Worm (Caenorhabditis elegans) whole organism, midembryonic: ENCODE data around the gene C01G5.7.

ENCODE experiments used
- T22C8.4 ChIP-seq: fragments of 200-800 bp; sonication (Bioruptor generic); IDR thresholded peaks from 2 replicates; pipeline ENCODE4 v1.3.6; 2022; ENCODE audit warnings: missing genetic modification characterization, missing compliant biosample characterization
- cog-1 ChIP-seq: sonication (generic microtip); optimal IDR thresholded peaks from 2 replicates; lab custom pipeline; 2016; ENCODE audit warnings: missing genetic modification characterization, missing compliant biosample characterization
- flt-1 ChIP-seq: fragments of 200-800 bp; sonication (Bioruptor generic); IDR thresholded peaks from 2 replicates; pipeline ENCODE4 v1.3.6; 2022; ENCODE audit warnings: missing genetic modification characterization, missing compliant biosample characterization
- klf-2 ChIP-seq: fragments of 200-800 bp; sonication (Bioruptor generic); conservative IDR thresholded peaks from 2 replicates; pipeline ENCODE4 v1.3.6; 2022; ENCODE audit warnings: missing genetic modification reagents, missing genetic modification characterization, missing compliant biosample characterization
- med-1 ChIP-seq: sonication (generic microtip); optimal IDR thresholded peaks from 2 replicates; lab custom pipeline; 2017; ENCODE audit warnings: missing genetic modification characterization, mild to moderate bottlenecking, missing compliant biosample characterization, antibody characterized with exemption, missing genetic modification reagents; ENCODE audit not compliant: insufficient read depth
- ref-1 ChIP-seq: fragments of 200-800 bp; sonication (Bioruptor generic); conservative IDR thresholded peaks from 2 replicates; pipeline ENCODE4 v1.3.6; 2022; ENCODE audit warnings: missing genetic modification reagents, missing genetic modification characterization, missing compliant biosample characterization
- tab-1 ChIP-seq: fragments of 200-800 bp; sonication (Bioruptor generic); IDR thresholded peaks from 2 replicates; pipeline ENCODE4 v1.3.6; 2022; ENCODE audit warnings: missing genetic modification characterization, missing compliant biosample characterization
- ztf-23 ChIP-seq: fragments of 200-800 bp; sonication (Bioruptor generic); IDR thresholded peaks from 2 replicates; pipeline ENCODE4 v1.3.6; 2022; ENCODE audit warnings: missing genetic modification reagents, missing genetic modification characterization, missing compliant biosample characterization
- ztf-29 ChIP-seq: fragments of 200-800 bp; sonication (Bioruptor generic); IDR thresholded peaks from 2 replicates; pipeline ENCODE4 v1.3.6; 2022; ENCODE audit warnings: missing genetic modification reagents, missing genetic modification characterization, missing compliant biosample characterization

The C01G5.7 gene

DNA sequence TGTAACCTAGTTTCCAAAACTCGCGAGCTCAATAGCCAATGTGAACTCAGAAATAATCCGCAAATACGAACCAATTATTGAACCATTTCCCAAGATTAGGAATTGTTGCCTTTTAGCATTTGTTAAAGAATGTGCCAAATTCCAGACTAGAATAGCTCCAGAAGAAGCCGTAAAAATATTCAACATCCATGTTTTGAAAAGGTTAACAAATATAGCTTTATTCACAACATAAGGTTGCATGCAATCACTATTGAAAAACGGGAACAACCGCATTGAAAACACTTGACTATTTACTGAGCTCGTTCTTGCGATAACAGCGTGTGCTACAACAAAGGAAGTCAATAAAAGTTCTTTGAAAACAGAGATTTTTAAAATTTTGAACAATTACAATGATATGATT lies 8.6 kb downstream of the C01G5.7 start:
- no peak for TF ChIP-seq klf-2
- no peak for TF ChIP-seq med-1 (GFP tag; lab: Kevin White, UChicago)
- TF ChIP-seq ztf-29 (GFP tag; lab: Robert Waterston, UW) = no peak
- TF ChIP-seq ref-1 = no peak
- TF ChIP-seq T22C8.4 = no peak
- no peak for TF ChIP-seq cog-1 (tag; lab: Kevin White, UChicago)
- TF ChIP-seq tab-1 (GFP tag; lab: Robert Waterston, UW) = no peak
- TF ChIP-seq flt-1 (GFP tag; lab: Robert Waterston, UW) = no peak

ce11 chrIV:6528202-6528601 lies 10.2 kb downstream of the C01G5.7 start:
- TF ChIP-seq T22C8.4 = no peak
- no peak for TF ChIP-seq cog-1 (tag; lab: Kevin White, UChicago)
- TF ChIP-seq tab-1 (GFP tag; lab: Robert Waterston, UW) = no peak
- no peak for TF ChIP-seq flt-1 (GFP tag; lab: Robert Waterston, UW)
- TF ChIP-seq ref-1 = no peak
- no peak for TF ChIP-seq med-1 (GFP tag; lab: Kevin White, UChicago)
- no peak for TF ChIP-seq ztf-23 (GFP tag; lab: Robert Waterston, UW)
- no peak for TF ChIP-seq klf-2

ce11 chrIV:6529832-6530231 lies 11.9 kb downstream of the C01G5.7 start:
- TF ChIP-seq tab-1 (GFP tag; lab: Robert Waterston, UW) (no peak), klf-2 (no peak), flt-1 (GFP tag; lab: Robert Waterston, UW) (no peak), med-1 (GFP tag; lab: Kevin White, UChicago) (no peak), ztf-23 (GFP tag; lab: Robert Waterston, UW) (no peak), T22C8.4 (no peak), cog-1 (tag; lab: Kevin White, UChicago) (no peak), ztf-29 (GFP tag; lab: Robert Waterston, UW) (no peak), ref-1 (no peak)

DNA sequence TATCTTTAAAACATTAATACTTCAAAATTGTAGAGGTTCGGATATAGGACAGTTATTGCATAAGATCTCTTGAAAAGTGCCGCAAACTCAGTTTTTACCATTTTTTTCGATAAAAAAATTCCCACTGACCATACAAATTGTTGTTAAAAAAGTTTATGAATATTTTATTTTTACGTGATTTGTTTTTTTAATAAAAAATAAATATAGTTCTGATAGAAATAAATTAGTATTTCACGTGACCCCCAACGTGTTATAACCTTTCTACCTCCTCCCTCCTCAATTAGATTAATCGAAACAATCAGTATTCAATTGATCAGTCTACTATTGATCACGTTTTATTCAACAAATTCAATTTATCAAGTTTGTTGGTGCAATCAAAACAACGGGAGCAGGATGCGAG lies 13.5 kb downstream of the C01G5.7 start, which contains the start of gene C01G5.4:
Gene C01G5.4, plus strand, starts transcription at position 301 of the 400 bp plus-strand sequence.
- TF ChIP-seq ztf-23 (GFP tag; lab: Robert Waterston, UW) = no peak
- TF ChIP-seq med-1 (GFP tag; lab: Kevin White, UChicago) = no peak
- no peak for TF ChIP-seq flt-1 (GFP tag; lab: Robert Waterston, UW)
- no peak for TF ChIP-seq klf-2
- TF ChIP-seq cog-1 (tag; lab: Kevin White, UChicago) = no peak
- no peak for TF ChIP-seq T22C8.4
- TF ChIP-seq ref-1 = no peak
- TF ChIP-seq ztf-29 (GFP tag; lab: Robert Waterston, UW) = no peak
- no peak for TF ChIP-seq tab-1 (GFP tag; lab: Robert Waterston, UW)

ce11 chrIV:6535908-6536307 lies 17.9 kb downstream of the C01G5.7 start, which contains the start of gene C01G5.3:
Gene C01G5.3 (plus strand): TSS chrIV:6536208.
- TF ChIP-seq ref-1 (no peak), cog-1 (tag; lab: Kevin White, UChicago) (no peak), klf-2 (no peak), tab-1 (GFP tag; lab: Robert Waterston, UW) (no peak), T22C8.4 (no peak), ztf-23 (GFP tag; lab: Robert Waterston, UW) (no peak), ztf-29 (GFP tag; lab: Robert Waterston, UW) (no peak), flt-1 (GFP tag; lab: Robert Waterston, UW) (no peak), med-1 (GFP tag; lab: Kevin White, UChicago) (no peak)

DNA sequence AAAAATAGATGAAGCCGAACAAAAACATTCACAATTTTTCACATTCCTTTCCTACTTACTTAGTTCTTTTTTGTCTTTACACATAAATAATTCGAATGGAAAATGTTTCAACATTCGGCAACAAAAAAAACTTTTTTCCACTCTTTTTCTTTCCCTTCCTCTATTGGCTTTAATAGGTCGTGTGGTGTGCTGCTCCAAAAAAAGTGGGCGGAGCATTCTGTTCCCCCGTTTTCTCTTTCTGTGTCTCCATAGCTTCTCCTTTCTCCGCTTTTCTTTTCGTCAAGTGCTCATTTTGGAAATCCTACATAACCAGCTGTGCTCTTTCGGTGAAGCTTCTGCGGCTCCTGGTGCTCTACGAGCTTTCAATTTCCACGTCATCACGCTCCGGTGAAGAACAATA lies 23.5 kb downstream of the C01G5.7 start, which contains the start of gene C01G5.25:
Gene C01G5.25, plus strand, starts transcription at position 250 of the 400 bp plus-strand sequence.
- TF ChIP-seq tab-1 (GFP tag; lab: Robert Waterston, UW) (no peak), ztf-23 (GFP tag; lab: Robert Waterston, UW) (no peak), klf-2 (no peak), ztf-29 (GFP tag; lab: Robert Waterston, UW) (no peak), ref-1 (no peak), cog-1 (tag; lab: Kevin White, UChicago) (no peak), T22C8.4 (no peak), flt-1 (GFP tag; lab: Robert Waterston, UW) (no peak), med-1 (GFP tag; lab: Kevin White, UChicago) (no peak)

ce11 chrIV:6542962-6543361 lies 25.0 kb downstream of the C01G5.7 start:
- TF ChIP-seq klf-2 = no peak
- TF ChIP-seq flt-1 (GFP tag; lab: Robert Waterston, UW) = no peak
- TF ChIP-seq ztf-23 (GFP tag; lab: Robert Waterston, UW) = no peak
- TF ChIP-seq cog-1 (tag; lab: Kevin White, UChicago) = no peak
- no peak for TF ChIP-seq med-1 (GFP tag; lab: Kevin White, UChicago)
- TF ChIP-seq ztf-29 (GFP tag; lab: Robert Waterston, UW) = no peak
- TF ChIP-seq T22C8.4 = no peak
- no peak for TF ChIP-seq tab-1 (GFP tag; lab: Robert Waterston, UW)

ce11 chrIV:6547397-6547796 lies 29.4 kb downstream of the C01G5.7 start:
- TF ChIP-seq T22C8.4 (no peak), ztf-29 (GFP tag; lab: Robert Waterston, UW) (no peak), ref-1 (no peak), flt-1 (GFP tag; lab: Robert Waterston, UW) (no peak), tab-1 (GFP tag; lab: Robert Waterston, UW) (no peak), klf-2 (no peak), ztf-23 (GFP tag; lab: Robert Waterston, UW) (no peak), med-1 (GFP tag; lab: Kevin White, UChicago) (no peak), cog-1 (tag; lab: Kevin White, UChicago) (no peak)

DNA sequence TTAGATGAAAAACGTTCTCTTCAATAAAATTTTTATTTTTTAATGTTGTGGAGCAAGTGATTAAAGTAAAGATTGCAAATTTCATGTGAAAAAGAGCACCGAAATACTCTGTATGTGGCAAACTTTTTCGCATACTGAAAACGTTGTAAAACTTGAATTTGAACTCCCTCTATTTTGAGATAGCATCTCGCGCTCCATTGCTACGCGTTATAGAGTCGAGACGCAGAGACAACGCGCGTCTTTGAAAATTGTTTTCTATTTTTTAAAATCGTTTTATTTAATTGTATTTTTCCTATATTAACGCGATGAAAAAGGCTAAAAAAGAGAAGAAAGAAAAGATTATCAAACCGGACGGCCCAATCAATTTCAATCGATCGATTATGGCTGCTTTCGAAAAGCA lies 30.6 kb downstream of the C01G5.7 start, which contains the start of gene fan-1:
Gene fan-1, plus strand, starts transcription at position 78 of the 400 bp plus-strand sequence.
- 0 out of 2 replicates have a peak, but pooled peaks have one; percentile 40 for TF ChIP-seq ztf-23 (GFP tag; lab: Robert Waterston, UW)
- no peak for TF ChIP-seq klf-2

- TF ChIP-seq T22C8.4 (no peak), ztf-23 (GFP tag; lab: Robert Waterston, UW) (no peak), klf-2 (no peak), flt-1 (GFP tag; lab: Robert Waterston, UW) (no peak), ztf-29 (GFP tag; lab: Robert Waterston, UW) (no peak), cog-1 (tag; lab: Kevin White, UChicago) (no peak), med-1 (GFP tag; lab: Kevin White, UChicago) (no peak), ref-1 (no peak)
Observed at ce11 chrIV:6552036-6552435, 34.1 kb downstream of the C01G5.7 start.
